Fruit fly (Drosophila melanogaster) whole organism, embryonic: ENCODE measurements around the gene His3.3A.
A peak's percentile ranks its signal among the peaks of the same experiment; 100 is the strongest.

Experiments
- Awh ChIP-seq: fragments of 200-800 bp; sonication (Bioruptor generic); IDR thresholded peaks from 2 replicates; pipeline ENCODE4, ENCODE4 v1.3.6; 2022; ENCODE audit warnings: missing biosample characterization, missing genetic modification characterization
- CG10147 ChIP-seq: fragments of 200-800 bp; sonication (Bioruptor generic); optimal IDR thresholded peaks from 2 replicates; lab custom pipeline; 2019; ENCODE audit warnings: missing biosample characterization, mild to moderate bottlenecking, missing genetic modification characterization, moderate library complexity
- CG11398 ChIP-seq: fragments of 200-800 bp; sonication (Bioruptor generic); optimal IDR thresholded peaks from 2 replicates; lab custom pipeline; 2016; ENCODE audit warnings: missing biosample characterization, missing genetic modification characterization
- CG11456 ChIP-seq: fragments of 200-800 bp; sonication (Bioruptor generic); IDR thresholded peaks from 3 replicates; pipeline ENCODE4 v1.3.6; 2022; ENCODE audit warnings: missing biosample characterization, missing genetic modification characterization
- CG13296 ChIP-seq: fragments of 200-800 bp; sonication (Bioruptor generic); optimal IDR thresholded peaks from 3 replicates; lab custom pipeline; 2018; ENCODE audit warnings: missing biosample characterization, mild to moderate bottlenecking, missing genetic modification characterization
- CG14710 ChIP-seq: fragments of 200-800 bp; sonication (Bioruptor generic); optimal IDR thresholded peaks from 3 replicates; lab custom pipeline; 2019; ENCODE audit warnings: missing biosample characterization, mild to moderate bottlenecking, missing genetic modification characterization, moderate library complexity
- CG2678 ChIP-seq: fragments of 200-800 bp; sonication (Bioruptor generic); optimal IDR thresholded peaks from 3 replicates; lab custom pipeline; 2019; ENCODE audit warnings: missing biosample characterization, mild to moderate bottlenecking, missing genetic modification characterization, moderate library complexity
- CG3847 ChIP-seq: fragments of 200-800 bp; sonication (Bioruptor generic); IDR thresholded peaks from 2 replicates; pipeline ENCODE4 v1.3.6; 2022; ENCODE audit warnings: missing biosample characterization, missing genetic modification characterization
- CG43689 ChIP-seq: fragments of 200-800 bp; sonication (Bioruptor generic); IDR thresholded peaks from 2 replicates; pipeline ENCODE4 v1.3.6; 2022; ENCODE audit warnings: missing biosample characterization, missing genetic modification characterization
- CG4404 ChIP-seq: fragments of 200-800 bp; sonication (Bioruptor generic); IDR thresholded peaks from 2 replicates; pipeline ENCODE4 v1.3.6; 2022; ENCODE audit warnings: missing biosample characterization, missing genetic modification characterization
- CG5245 ChIP-seq: fragments of 200-800 bp; sonication (Bioruptor generic); optimal IDR thresholded peaks from 3 replicates; lab custom pipeline; 2016; ENCODE audit warnings: missing biosample characterization, missing genetic modification characterization
- CG5953 ChIP-seq: fragments of 200-800 bp; sonication (Bioruptor generic); IDR thresholded peaks from 2 replicates; pipeline ENCODE4 v1.3.6; 2022; ENCODE audit warnings: missing biosample characterization, missing genetic modification characterization
- CG6272 ChIP-seq: fragments of 200-800 bp; sonication (Bioruptor generic); IDR thresholded peaks from 2 replicates; pipeline ENCODE4 v1.3.6; 2022; ENCODE audit warnings: missing biosample characterization, missing genetic modification characterization
- CG6854 ChIP-seq: fragments of 200-800 bp; sonication (Bioruptor generic); optimal IDR thresholded peaks from 3 replicates; lab custom pipeline; 2017; ENCODE audit warnings: missing biosample characterization, mild to moderate bottlenecking, missing genetic modification characterization
- CG7271 ChIP-seq: fragments of 200-800 bp; sonication (Bioruptor generic); optimal IDR thresholded peaks from 2 replicates; lab custom pipeline; 2018; ENCODE audit warnings: missing biosample characterization, mild to moderate bottlenecking, missing genetic modification characterization, moderate library complexity
- CG7357 ChIP-seq: fragments of 200-800 bp; sonication (Bioruptor generic); IDR thresholded peaks from 3 replicates; pipeline ENCODE4 v1.3.6; 2022; ENCODE audit warnings: missing biosample characterization, missing genetic modification characterization
- CG7786 ChIP-seq: fragments of 200-800 bp; sonication (Bioruptor generic); optimal IDR thresholded peaks from 2 replicates; lab custom pipeline; 2016; ENCODE audit warnings: missing biosample characterization, missing genetic modification characterization
- CG9876 ChIP-seq: fragments of 200-800 bp; sonication (Bioruptor generic); optimal IDR thresholded peaks from 2 replicates; lab custom pipeline; 2016; ENCODE audit warnings: missing biosample characterization, missing genetic modification characterization
- CoRest ChIP-seq: fragments of 200-800 bp; sonication (Bioruptor generic); optimal IDR thresholded peaks from 3 replicates; lab custom pipeline; 2018; ENCODE audit warnings: missing biosample characterization, mild to moderate bottlenecking, missing genetic modification characterization, moderate library complexity
- Dbx ChIP-seq: fragments of 200-800 bp; sonication (Bioruptor generic); IDR thresholded peaks from 3 replicates; pipeline ENCODE4 v1.3.6; 2022; ENCODE audit warnings: missing biosample characterization, missing genetic modification characterization
- Lhr ChIP-seq: fragments of 200-800 bp; sonication (Bioruptor generic); optimal IDR thresholded peaks from 3 replicates; lab custom pipeline; 2017; ENCODE audit warnings: mild to moderate bottlenecking, missing biosample characterization, missing genetic modification reagents, missing genetic modification characterization
- Mes4 ChIP-seq: fragments of 200-800 bp; sonication (Bioruptor generic); optimal IDR thresholded peaks from 2 replicates; lab custom pipeline; 2016; ENCODE audit warnings: missing biosample characterization, missing genetic modification characterization
- Nf-YB ChIP-seq: fragments of 200-800 bp; sonication (Bioruptor generic); optimal IDR thresholded peaks from 3 replicates; lab custom pipeline; 2019; ENCODE audit warnings: missing biosample characterization, mild to moderate bottlenecking, missing genetic modification characterization, moderate library complexity
- Pdp1 ChIP-seq, 2 experiments: fragments of 200-800 bp; sonication (Bioruptor generic); optimal IDR thresholded peaks; 3 replicates each; lab custom pipeline; 2016; ENCODE audit warnings: missing biosample characterization in 2 of 2, missing genetic modification characterization in 2 of 2, mild to moderate bottlenecking in 1 of 2, moderate library complexity in 1 of 2
- Side ChIP-seq: fragments of 200-800 bp; sonication (Bioruptor generic); optimal IDR thresholded peaks from 2 replicates; lab custom pipeline; 2016; ENCODE audit warnings: missing biosample characterization, missing genetic modification characterization
- Taf1 ChIP-seq: fragments of 200-800 bp; sonication (Bioruptor generic); IDR thresholded peaks from 2 replicates; pipeline ENCODE4 v1.3.6; 2022; ENCODE audit warnings: missing biosample characterization, missing genetic modification characterization
- Trl ChIP-seq, 3 experiments: fragments of >200 bp in 2 of 3; fragments of 200-800 bp in 1 of 3; sonication (Bioruptor generic) in 1 of 3; optimal IDR thresholded peaks; 2 replicates in 1 of 3; 3 replicates in 2 of 3; lab custom pipeline; 2016 to 2017; ENCODE audit warnings: missing biosample characterization in 1 of 3, missing genetic modification characterization in 1 of 3
- ase ChIP-seq: fragments of 200-800 bp; sonication (Bioruptor generic); IDR thresholded peaks from 3 replicates; pipeline ENCODE4 v1.3.6; 2022; ENCODE audit warnings: missing biosample characterization, missing genetic modification characterization
- bowl ChIP-seq: fragments of 200-800 bp; sonication (Bioruptor generic); IDR thresholded peaks from 2 replicates; pipeline ENCODE4 v1.3.6; 2022; ENCODE audit warnings: missing biosample characterization, missing genetic modification characterization
- btn ChIP-seq: fragments of 200-800 bp; sonication (Bioruptor generic); optimal IDR thresholded peaks from 2 replicates; lab custom pipeline; 2016; ENCODE audit warnings: missing biosample characterization, missing genetic modification characterization
- ci ChIP-seq: fragments of 200-800 bp; sonication (Bioruptor generic); IDR thresholded peaks from 3 replicates; pipeline ENCODE4 v1.3.6; 2022; ENCODE audit warnings: missing biosample characterization, missing genetic modification characterization
- crp ChIP-seq, 2 experiments: fragments of 200-800 bp; sonication (Bioruptor generic); optimal IDR thresholded peaks; 2 replicates in 1 of 2; 3 replicates in 1 of 2; lab custom pipeline; 2017; ENCODE audit warnings: missing biosample characterization in 2 of 2, missing genetic modification characterization in 2 of 2, mild to moderate bottlenecking in 1 of 2, moderate library complexity in 1 of 2
- fd96Cb ChIP-seq: fragments of 200-800 bp; sonication (Bioruptor generic); optimal IDR thresholded peaks from 2 replicates; lab custom pipeline; 2018; ENCODE audit warnings: missing biosample characterization, mild to moderate bottlenecking, missing genetic modification characterization, moderate library complexity
- grn ChIP-seq: fragments of 200-800 bp; sonication (Bioruptor generic); optimal IDR thresholded peaks from 3 replicates; lab custom pipeline; 2017; ENCODE audit warnings: missing biosample characterization, missing genetic modification characterization
- hbn ChIP-seq: fragments of 200-800 bp; sonication (Bioruptor generic); IDR thresholded peaks from 2 replicates; pipeline ENCODE4 v1.3.6; 2022; ENCODE audit warnings: missing biosample characterization, missing genetic modification characterization; ENCODE audit not compliant: partially characterized antibody
- klu ChIP-seq: fragments of 200-800 bp; sonication (Bioruptor generic); IDR thresholded peaks from 2 replicates; pipeline ENCODE4 v1.3.6; 2022; ENCODE audit warnings: missing biosample characterization, missing genetic modification characterization
- mld ChIP-seq: fragments of 200-800 bp; sonication (Bioruptor generic); IDR thresholded peaks from 3 replicates; pipeline ENCODE4 v1.3.6; 2022; ENCODE audit warnings: missing biosample characterization, missing genetic modification characterization; ENCODE audit not compliant: partially characterized antibody
- nmo ChIP-seq: fragments of 200-800 bp; sonication (Bioruptor generic); optimal IDR thresholded peaks from 2 replicates; lab custom pipeline; 2018; ENCODE audit warnings: missing biosample characterization, mild to moderate bottlenecking, missing genetic modification characterization, moderate library complexity
- otp ChIP-seq: fragments of 200-800 bp; sonication (Bioruptor generic); IDR thresholded peaks from 3 replicates; pipeline ENCODE4, ENCODE4 v1.3.6; 2022; ENCODE audit warnings: missing biosample characterization, missing genetic modification characterization
- pan ChIP-seq, 4 experiments: fragments of >200 bp in 3 of 4; fragments of 200-800 bp in 1 of 4; sonication (Bioruptor generic) in 1 of 4; optimal IDR thresholded peaks in 3 of 4; IDR thresholded peaks in 1 of 4; 2 replicates each; pipeline versions ENCODE4 v1.3.6 to Lab custom; 2017 to 2022; ENCODE audit warnings: missing biosample characterization in 2 of 4, missing genetic modification characterization in 2 of 4, mixed read lengths in 1 of 4
- pfk ChIP-seq: fragments of 200-800 bp; sonication (Bioruptor generic); optimal IDR thresholded peaks from 2 replicates; lab custom pipeline; 2018; ENCODE audit warnings: missing biosample characterization, mild to moderate bottlenecking, missing genetic modification characterization, moderate library complexity
- pita ChIP-seq: fragments of 200-800 bp; sonication (Bioruptor generic); optimal IDR thresholded peaks from 2 replicates; lab custom pipeline; 2017; ENCODE audit warnings: missing biosample characterization, mild to moderate bottlenecking, missing genetic modification characterization
- pzg ChIP-seq: fragments of 200-800 bp; sonication (Bioruptor generic); optimal IDR thresholded peaks from 3 replicates; lab custom pipeline; 2018; ENCODE audit warnings: missing biosample characterization, mild to moderate bottlenecking, missing genetic modification characterization, moderate library complexity
- sima ChIP-seq: fragments of 200-800 bp; sonication (Bioruptor generic); optimal IDR thresholded peaks from 2 replicates; lab custom pipeline; 2016; ENCODE audit warnings: missing biosample characterization, missing genetic modification characterization
- tgo ChIP-seq: fragments of 200-800 bp; sonication (Bioruptor generic); IDR thresholded peaks from 3 replicates; pipeline ENCODE4 v1.3.6; 2022; ENCODE audit warnings: missing biosample characterization, missing genetic modification characterization
- ttk ChIP-seq: fragments of 200-800 bp; sonication (Bioruptor generic); IDR thresholded peaks from 2 replicates; pipeline ENCODE4 v2.1.2; 2022; ENCODE audit warnings: missing biosample characterization, missing genetic modification characterization
- unpg ChIP-seq: fragments of 200-800 bp; sonication (Bioruptor generic); optimal IDR thresholded peaks from 3 replicates; lab custom pipeline; 2018; ENCODE audit warnings: missing biosample characterization, mild to moderate bottlenecking, missing genetic modification characterization, moderate library complexity
- vnd ChIP-seq: fragments of 200-800 bp; sonication (Bioruptor generic); IDR thresholded peaks from 3 replicates; pipeline ENCODE4 v1.3.6; 2022; ENCODE audit warnings: missing biosample characterization, missing genetic modification characterization; ENCODE audit not compliant: partially characterized antibody
- wor ChIP-seq: fragments of 200-800 bp; sonication (Bioruptor generic); IDR thresholded peaks from 2 replicates; pipeline ENCODE4 v1.3.6; 2022; ENCODE audit warnings: missing biosample characterization, missing genetic modification characterization
- zfh1 ChIP-seq: fragments of 200-800 bp; sonication (Bioruptor generic); IDR thresholded peaks from 3 replicates; pipeline ENCODE4 v1.3.6; 2022; ENCODE audit warnings: missing biosample characterization, missing genetic modification characterization

His3.3A gene

DNA sequence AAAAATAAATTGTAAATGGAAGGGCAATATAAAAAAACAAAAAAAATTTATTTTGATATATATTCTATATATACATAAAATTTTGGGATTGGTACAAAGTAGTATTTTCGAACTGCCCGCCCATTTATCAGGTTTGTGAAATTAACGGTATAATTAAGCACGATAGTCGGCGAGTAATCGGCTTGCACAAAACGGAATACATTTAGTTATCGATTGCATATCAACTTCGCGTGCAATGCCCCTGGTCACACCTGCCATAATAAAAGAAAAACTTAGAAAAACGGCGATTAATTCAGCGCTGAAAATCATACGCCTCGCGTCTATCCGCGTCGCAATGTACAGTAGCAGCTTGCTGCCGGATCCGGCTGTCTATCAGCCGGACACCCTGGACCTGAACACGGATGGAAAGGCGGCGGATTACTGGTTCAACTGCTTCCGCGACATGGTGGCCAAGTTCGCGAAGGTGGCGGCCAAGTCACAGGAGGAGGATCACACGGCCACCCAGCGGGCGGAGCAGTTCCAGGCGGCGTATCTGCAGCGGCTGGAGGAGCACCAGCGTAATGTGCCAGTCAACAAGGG lies 39.0 kb downstream of the His3.3A start, which contains the start of gene CG5828 (continued):
- TF ChIP-seq hbn (peak; percentile 37; the same call in 1 of the 2 replicates), CoRest (tag; lab: Kevin White, UChicago) (peak; percentile 49), CG2678 (tag; lab: Kevin White, UChicago) (no peak), Side (GFP tag; lab: Kevin White, UChicago) (no peak), CG7357 (no peak), CG6854 (GFP tag; lab: Kevin White, UChicago) (no peak), CG5245 (GFP tag; lab: Kevin White, UChicago) (no peak), CG14710 (peak; percentile 61), CG3847 (GFP tag; lab: Robert Waterston, UW) (no peak), ttk (GFP tag; lab: Robert Waterston, UW) (no peak), Trl (optimal IDR thresholded peaks at IDR 0.05; lab: Kevin White, UChicago) (no peak), Trl (GFP tag; optimal IDR thresholded peaks at IDR 0.05; lab: Kevin White, UChicago) (no peak), btn (no peak), CG7786 (GFP tag; lab: Kevin White, UChicago) (no peak), sima (no peak), otp (GFP tag; lab: Robert Waterston, UW) (no peak), wor (GFP tag; lab: Robert Waterston, UW) (no peak), CG6272 (no peak), fd96Cb (tag; lab: Kevin White, UChicago) (no peak), mld (peak; percentile 51; the same call in 1 of the 3 replicates), Nf-YB (GFP tag; lab: Kevin White, UChicago) (no peak), unpg (GFP tag; lab: Kevin White, UChicago) (no peak), ci (GFP tag; lab: Robert Waterston, UW) (no peak), CG43689 (GFP tag; lab: Robert Waterston, UW) (no peak), bowl (GFP tag; lab: Robert Waterston, UW) (no peak), ase (no peak), CG5953 (no peak), Lhr (no peak), nmo (GFP tag; lab: Kevin White, UChicago) (peak; percentile 39), CG10147 (GFP tag; lab: Kevin White, UChicago) (no peak), vnd (GFP tag; lab: Robert Waterston, UW) (peak; percentile 62; the same call in 1 of the 3 replicates), Awh (GFP tag; lab: Robert Waterston, UW) (no peak), CG4404 (GFP tag; lab: Robert Waterston, UW) (no peak), zfh1 (GFP tag; lab: Robert Waterston, UW) (no peak), Dbx (GFP tag; lab: Robert Waterston, UW) (no peak), pfk (GFP tag; lab: Kevin White, UChicago) (no peak), grn (no peak), CG7271 (tag; lab: Kevin White, UChicago) (no peak), pan (optimal IDR thresholded peaks at IDR 0.05; lab: Kevin White, UChicago) (no peak), pan (GFP tag; optimal IDR thresholded peaks at IDR 0.05 in 1 of 2, IDR thresholded peaks at IDR 0.05 in 1 of 2) (no peak), CG11456 (GFP tag; lab: Robert Waterston, UW) (no peak), CG11398 (no peak), CG13296 (GFP tag; lab: Kevin White, UChicago) (no peak), pzg (GFP tag; lab: Kevin White, UChicago) (peak; percentile 45), crp (GFP tag; optimal IDR thresholded peaks at IDR 0.05; lab: Kevin White, UChicago) (no peak), pita (GFP tag; lab: Kevin White, UChicago) (no peak), klu (no peak), Pdp1 (GFP tag; optimal IDR thresholded peaks at IDR 0.05; lab: Kevin White, UChicago) (no peak), CG9876 (GFP tag; lab: Kevin White, UChicago) (no peak), Mes4 (GFP tag; lab: Kevin White, UChicago) (no peak), Taf1 (GFP tag; lab: Robert Waterston, UW) (no peak), tgo (GFP tag; lab: Robert Waterston, UW) (no peak)
